Fruit fly (Drosophila melanogaster) whole organism, embryonic: ENCODE data around the gene Polr2I.
A peak's percentile ranks its signal among the peaks of the same experiment; 100 is the strongest.

ENCODE experiments used
- Atf-2 ChIP-seq: fragments of 200-800 bp; sonication (Bioruptor generic); optimal IDR thresholded peaks from 2 replicates; lab custom pipeline; 2016; ENCODE audit warnings: missing biosample characterization, missing genetic modification characterization
- B-H1 ChIP-seq: fragments of 200-800 bp; sonication (Bioruptor generic); IDR thresholded peaks from 3 replicates; pipeline ENCODE4 v1.3.6; 2022; ENCODE audit warnings: missing biosample characterization, missing genetic modification characterization
- CG10267 ChIP-seq: fragments of 200-800 bp; sonication (Bioruptor generic); optimal IDR thresholded peaks from 2 replicates; lab custom pipeline; 2018; ENCODE audit warnings: missing biosample characterization, mild to moderate bottlenecking, missing genetic modification characterization, moderate library complexity
- CG10366 ChIP-seq: fragments of 200-800 bp; sonication (Bioruptor generic); IDR thresholded peaks from 2 replicates; pipeline ENCODE4 v1.3.6; 2022; ENCODE audit warnings: missing biosample characterization, missing genetic modification characterization
- CG10431 ChIP-seq: fragments of 200-800 bp; sonication (Bioruptor generic); optimal IDR thresholded peaks from 3 replicates; lab custom pipeline; 2018; ENCODE audit warnings: missing biosample characterization, mild to moderate bottlenecking, missing genetic modification characterization
- CG10979 ChIP-seq: fragments of 200-800 bp; sonication (Bioruptor generic); optimal IDR thresholded peaks from 2 replicates; lab custom pipeline; 2018; ENCODE audit warnings: missing biosample characterization, mild to moderate bottlenecking, missing genetic modification characterization, moderate library complexity
- CG1602 ChIP-seq: fragments of 200-800 bp; sonication (Bioruptor generic); optimal IDR thresholded peaks from 3 replicates; lab custom pipeline; 2016; ENCODE audit warnings: missing biosample characterization, missing genetic modification characterization
- CG17802 ChIP-seq: fragments of 200-800 bp; sonication (Bioruptor generic); optimal IDR thresholded peaks from 2 replicates; lab custom pipeline; 2018; ENCODE audit warnings: missing biosample characterization, mild to moderate bottlenecking, missing genetic modification characterization, moderate library complexity
- CG2202 ChIP-seq: fragments of 200-800 bp; sonication (Bioruptor generic); optimal IDR thresholded peaks from 2 replicates; lab custom pipeline; 2018; ENCODE audit warnings: missing biosample characterization, mild to moderate bottlenecking, missing genetic modification characterization
- CG31365 ChIP-seq: fragments of 200-800 bp; sonication (Bioruptor generic); optimal IDR thresholded peaks from 2 replicates; lab custom pipeline; 2018; ENCODE audit warnings: missing biosample characterization, mild to moderate bottlenecking, missing genetic modification characterization
- CG31388 ChIP-seq: fragments of 200-800 bp; sonication (Bioruptor generic); optimal IDR thresholded peaks from 2 replicates; lab custom pipeline; 2016; ENCODE audit warnings: missing biosample characterization, missing genetic modification characterization
- CG33557 ChIP-seq: fragments of 200-800 bp; sonication (Bioruptor generic); optimal IDR thresholded peaks from 2 replicates; lab custom pipeline; 2019; ENCODE audit warnings: missing biosample characterization, mild to moderate bottlenecking, missing genetic modification characterization, moderate library complexity
- CG4854 ChIP-seq: fragments of 200-800 bp; sonication (Bioruptor generic); optimal IDR thresholded peaks from 2 replicates; lab custom pipeline; 2016; ENCODE audit warnings: missing biosample characterization, missing genetic modification characterization, inconsistent platforms
- CG6654 ChIP-seq: fragments of 200-800 bp; sonication (Bioruptor generic); optimal IDR thresholded peaks from 2 replicates; lab custom pipeline; 2017; ENCODE audit warnings: missing biosample characterization, mild to moderate bottlenecking, missing genetic modification characterization
- CG6689 ChIP-seq: fragments of 200-800 bp; sonication (Bioruptor generic); IDR thresholded peaks from 2 replicates; pipeline ENCODE4 v1.3.6; 2022; ENCODE audit warnings: missing biosample characterization, missing genetic modification characterization
- CG7357 ChIP-seq: fragments of 200-800 bp; sonication (Bioruptor generic); IDR thresholded peaks from 3 replicates; pipeline ENCODE4 v1.3.6; 2022; ENCODE audit warnings: missing biosample characterization, missing genetic modification characterization
- CG8281 ChIP-seq: fragments of 200-800 bp; sonication (Bioruptor generic); optimal IDR thresholded peaks from 2 replicates; lab custom pipeline; 2018; ENCODE audit warnings: missing biosample characterization, mild to moderate bottlenecking, missing genetic modification characterization, moderate library complexity
- CG8765 ChIP-seq: fragments of 200-800 bp; sonication (Bioruptor generic); IDR thresholded peaks from 2 replicates; pipeline ENCODE4 v1.3.6; 2022; ENCODE audit warnings: missing biosample characterization, missing genetic modification characterization
- CG9727 ChIP-seq: fragments of 200-800 bp; sonication (Bioruptor generic); optimal IDR thresholded peaks from 3 replicates; lab custom pipeline; 2017; ENCODE audit warnings: missing biosample characterization, mild to moderate bottlenecking, missing genetic modification characterization
- ERR ChIP-seq: fragments of 200-800 bp; sonication (Bioruptor generic); optimal IDR thresholded peaks from 2 replicates; lab custom pipeline; 2016; ENCODE audit warnings: missing biosample characterization, missing genetic modification characterization
- HHEX ChIP-seq: fragments of 200-800 bp; sonication (Bioruptor generic); optimal IDR thresholded peaks from 3 replicates; lab custom pipeline; 2017; ENCODE audit warnings: missing biosample characterization, mild to moderate bottlenecking, missing genetic modification characterization, missing genetic modification reagents
- Hand ChIP-seq: fragments of 200-800 bp; sonication (Bioruptor generic); optimal IDR thresholded peaks from 2 replicates; lab custom pipeline; 2017; ENCODE audit warnings: mild to moderate bottlenecking, missing biosample characterization, missing genetic modification reagents, missing genetic modification characterization
- MTF-1 ChIP-seq: fragments of 200-800 bp; sonication (Bioruptor generic); optimal IDR thresholded peaks from 2 replicates; lab custom pipeline; 2018; ENCODE audit warnings: missing biosample characterization, mild to moderate bottlenecking, missing genetic modification characterization, borderline replicate concordance
- Mrtf ChIP-seq: fragments of 200-800 bp; sonication (Bioruptor generic); IDR thresholded peaks from 3 replicates; pipeline ENCODE4 v1.3.6; 2022; ENCODE audit warnings: missing biosample characterization, missing genetic modification characterization
- aop ChIP-seq: fragments of 200-800 bp; sonication (Bioruptor generic); IDR thresholded peaks from 2 replicates; pipeline ENCODE4 v1.3.6; 2022; ENCODE audit warnings: missing biosample characterization, missing genetic modification characterization
- br ChIP-seq: fragments of >200 bp; optimal IDR thresholded peaks from 2 replicates; lab custom pipeline; 2017
- cad ChIP-seq: fragments of >200 bp; optimal IDR thresholded peaks from 2 replicates; lab custom pipeline; 2017; ENCODE audit warnings: missing biosample characterization, missing genetic modification characterization
- caup ChIP-seq: fragments of 200-800 bp; sonication (Bioruptor generic); optimal IDR thresholded peaks from 3 replicates; lab custom pipeline; 2017; ENCODE audit warnings: missing biosample characterization, mild to moderate bottlenecking, missing genetic modification characterization, moderate library complexity; ENCODE audit not compliant: severe bottlenecking
- chm ChIP-seq: fragments of 200-800 bp; sonication (Bioruptor generic); IDR thresholded peaks from 2 replicates; pipeline ENCODE4 v1.3.6; 2022; ENCODE audit warnings: missing biosample characterization, missing genetic modification characterization
- ci ChIP-seq: fragments of 200-800 bp; sonication (Bioruptor generic); IDR thresholded peaks from 3 replicates; pipeline ENCODE4 v1.3.6; 2022; ENCODE audit warnings: missing biosample characterization, missing genetic modification characterization
- da ChIP-seq: fragments of 200-800 bp; sonication (Bioruptor generic); optimal IDR thresholded peaks from 2 replicates; lab custom pipeline; 2016; ENCODE audit warnings: missing biosample characterization, missing genetic modification characterization
- dm ChIP-seq: fragments of 200-800 bp; sonication (Bioruptor generic); optimal IDR thresholded peaks from 3 replicates; lab custom pipeline; 2016; ENCODE audit warnings: missing biosample characterization, missing genetic modification characterization
- gfzf ChIP-seq: fragments of 200-800 bp; sonication (Bioruptor generic); optimal IDR thresholded peaks from 2 replicates; lab custom pipeline; 2016; ENCODE audit warnings: missing biosample characterization, mild to moderate bottlenecking, missing genetic modification characterization, moderate library complexity
- jing ChIP-seq: fragments of 200-800 bp; sonication (Bioruptor generic); optimal IDR thresholded peaks from 2 replicates; lab custom pipeline; 2018; ENCODE audit warnings: missing biosample characterization, mild to moderate bottlenecking, missing genetic modification characterization
- ken ChIP-seq: fragments of 200-800 bp; sonication (Bioruptor generic); IDR thresholded peaks from 3 replicates; pipeline ENCODE4 v1.3.6; 2022; ENCODE audit warnings: missing biosample characterization, missing genetic modification characterization
- knrl ChIP-seq: fragments of 200-800 bp; sonication (Bioruptor generic); IDR thresholded peaks from 3 replicates; pipeline ENCODE4 v1.3.6; 2022; ENCODE audit warnings: missing biosample characterization, missing genetic modification characterization; ENCODE audit not compliant: partially characterized antibody
- mirr ChIP-seq: fragments of 200-800 bp; sonication (Bioruptor generic); optimal IDR thresholded peaks from 3 replicates; lab custom pipeline; 2018; ENCODE audit warnings: missing biosample characterization, mild to moderate bottlenecking, missing genetic modification characterization
- org-1 ChIP-seq: fragments of 200-800 bp; sonication (Bioruptor generic); optimal IDR thresholded peaks from 2 replicates; lab custom pipeline; 2017; ENCODE audit warnings: missing biosample characterization, missing genetic modification characterization
- pfk ChIP-seq: fragments of 200-800 bp; sonication (Bioruptor generic); optimal IDR thresholded peaks from 2 replicates; lab custom pipeline; 2018; ENCODE audit warnings: missing biosample characterization, mild to moderate bottlenecking, missing genetic modification characterization, moderate library complexity
- pum ChIP-seq: fragments of 200-800 bp; sonication (Bioruptor generic); optimal IDR thresholded peaks from 2 replicates; lab custom pipeline; 2016; ENCODE audit warnings: missing biosample characterization, missing genetic modification characterization
- salm ChIP-seq: fragments of 200-800 bp; sonication (Bioruptor generic); optimal IDR thresholded peaks from 2 replicates; lab custom pipeline; 2018; ENCODE audit warnings: missing biosample characterization, mild to moderate bottlenecking, missing genetic modification characterization
- schlank ChIP-seq: fragments of 200-800 bp; sonication (Bioruptor generic); optimal IDR thresholded peaks from 2 replicates; lab custom pipeline; 2018; ENCODE audit warnings: missing biosample characterization, mild to moderate bottlenecking, missing genetic modification characterization
- sna ChIP-seq: fragments of 200-800 bp; sonication (Bioruptor generic); IDR thresholded peaks from 2 replicates; pipeline ENCODE4 v1.3.6; 2022; ENCODE audit warnings: missing biosample characterization, missing genetic modification characterization; ENCODE audit not compliant: partially characterized antibody
- sr ChIP-seq: fragments of 200-800 bp; sonication (Bioruptor generic); IDR thresholded peaks from 3 replicates; pipeline ENCODE4 v1.3.6; 2022; ENCODE audit warnings: missing biosample characterization, missing genetic modification characterization
- stwl ChIP-seq: fragments of 200-800 bp; sonication (Bioruptor generic); optimal IDR thresholded peaks from 3 replicates; lab custom pipeline; 2018; ENCODE audit warnings: missing biosample characterization, mild to moderate bottlenecking, missing genetic modification characterization, moderate library complexity
- tio ChIP-seq: fragments of 200-800 bp; sonication (Bioruptor generic); optimal IDR thresholded peaks from 2 replicates; lab custom pipeline; 2017; ENCODE audit warnings: missing biosample characterization, missing genetic modification characterization, inconsistent platforms
- ttk ChIP-seq: fragments of 200-800 bp; sonication (Bioruptor generic); IDR thresholded peaks from 2 replicates; pipeline ENCODE4 v2.1.2; 2022; ENCODE audit warnings: missing biosample characterization, missing genetic modification characterization
- twi ChIP-seq: fragments of 200-800 bp; optimal IDR thresholded peaks from 2 replicates; lab custom pipeline; 2019; ENCODE audit warnings: missing biosample characterization, mild to moderate bottlenecking, missing genetic modification characterization, moderate library complexity
- vnd ChIP-seq: fragments of 200-800 bp; sonication (Bioruptor generic); IDR thresholded peaks from 3 replicates; pipeline ENCODE4 v1.3.6; 2022; ENCODE audit warnings: missing biosample characterization, missing genetic modification characterization; ENCODE audit not compliant: partially characterized antibody
- wek ChIP-seq: fragments of 200-800 bp; sonication (Bioruptor generic); optimal IDR thresholded peaks from 3 replicates; lab custom pipeline; 2018; ENCODE audit warnings: missing biosample characterization, mild to moderate bottlenecking, missing genetic modification characterization, moderate library complexity

The Polr2I gene

dm6 chr3R:14283754-14284421 lies 25.0 kb upstream of the Polr2I start (continued):
- TF ChIP-seq dm (GFP tag; lab: Kevin White, UChicago) (peak; percentile 88), org-1 (GFP tag; lab: Kevin White, UChicago) (peak; percentile 97), vnd (GFP tag; lab: Robert Waterston, UW) (no peak), CG9727 (GFP tag; lab: Kevin White, UChicago) (peak; percentile 99), knrl (no peak), B-H1 (no peak), CG6654 (peak; percentile 90), chm (no peak), br (lab: Kevin White, UChicago) (no peak), Atf-2 (peak; percentile 89), CG6689 (GFP tag; lab: Robert Waterston, UW) (no peak), CG10431 (GFP tag; lab: Kevin White, UChicago) (peak; percentile 84), Mrtf (GFP tag; lab: Robert Waterston, UW) (no peak), Hand (GFP tag; lab: Kevin White, UChicago) (peak; percentile 96), aop (GFP tag; lab: Robert Waterston, UW) (no peak), mirr (GFP tag; lab: Kevin White, UChicago) (peak; percentile 87), CG10979 (tag; lab: Kevin White, UChicago) (peak; percentile 98), jing (GFP tag; lab: Kevin White, UChicago) (peak; percentile 98), ken (GFP tag; lab: Robert Waterston, UW) (no peak), ttk (no peak), tio (GFP tag; lab: Kevin White, UChicago) (peak; percentile 98), wek (GFP tag; lab: Kevin White, UChicago) (peak; percentile 86), gfzf (GFP tag; lab: Kevin White, UChicago) (no peak), CG8765 (GFP tag; lab: Robert Waterston, UW) (no peak), CG17802 (tag; lab: Kevin White, UChicago) (peak; percentile 90), HHEX (GFP tag; lab: Kevin White, UChicago) (peak; percentile 98), CG7357 (GFP tag; lab: Robert Waterston, UW) (peak; percentile 96), pfk (GFP tag; lab: Kevin White, UChicago) (no peak), salm (peak; percentile 98), sr (GFP tag; lab: Robert Waterston, UW) (no peak), caup (GFP tag; lab: Kevin White, UChicago) (peak; percentile 99), CG8281 (peak; percentile 94), cad (no peak), CG33557 (GFP tag; lab: Kevin White, UChicago) (peak; percentile 93), sna (GFP tag; lab: Robert Waterston, UW) (no peak), CG31388 (GFP tag; lab: Kevin White, UChicago) (peak; percentile 96), CG4854 (peak; percentile 96), CG10267 (peak; percentile 96), MTF-1 (GFP tag; lab: Kevin White, UChicago) (peak; percentile 94), schlank (peak; percentile 96), CG1602 (GFP tag; lab: Kevin White, UChicago) (peak; percentile 99), stwl (tag; lab: Kevin White, UChicago) (peak; percentile 46), twi (tag; lab: Kevin White, UChicago) (peak; percentile 94), ci (no peak), CG10366 (no peak), CG31365 (tag; lab: Kevin White, UChicago) (peak; percentile 90), da (peak; percentile 87), ERR (GFP tag; lab: Kevin White, UChicago) (peak; percentile 89), CG2202 (tag; lab: Kevin White, UChicago) (peak; percentile 96), pum (GFP tag; lab: Kevin White, UChicago) (peak; percentile 93)
